Fruit fly (Drosophila melanogaster) whole organism, embryonic: ENCODE data around the gene Ror.

Experiments
- Adf1 ChIP-seq: fragments of 200-800 bp; sonication (Bioruptor generic); IDR thresholded peaks from 2 replicates; pipeline ENCODE4 v1.3.6; 2022; ENCODE audit warnings: missing biosample characterization, missing genetic modification characterization
- Atf-2 ChIP-seq: fragments of 200-800 bp; sonication (Bioruptor generic); optimal IDR thresholded peaks from 2 replicates; lab custom pipeline; 2016; ENCODE audit warnings: missing biosample characterization, missing genetic modification characterization
- Bteb2 ChIP-seq: fragments of 200-800 bp; sonication (Bioruptor generic); optimal IDR thresholded peaks from 2 replicates; lab custom pipeline; 2016; ENCODE audit warnings: missing biosample characterization, missing genetic modification characterization
- CG1024 ChIP-seq: fragments of 200-800 bp; sonication (Bioruptor generic); IDR thresholded peaks from 2 replicates; pipeline ENCODE4 v1.3.6; 2022; ENCODE audit warnings: missing biosample characterization, missing genetic modification characterization
- CG10979 ChIP-seq: fragments of 200-800 bp; sonication (Bioruptor generic); optimal IDR thresholded peaks from 2 replicates; lab custom pipeline; 2018; ENCODE audit warnings: missing biosample characterization, mild to moderate bottlenecking, missing genetic modification characterization, moderate library complexity
- CG1233 ChIP-seq: fragments of 200-800 bp; sonication (Bioruptor generic); optimal IDR thresholded peaks from 4 replicates; lab custom pipeline; 2018; ENCODE audit warnings: missing biosample characterization, mild to moderate bottlenecking, missing genetic modification characterization
- CG14014 ChIP-seq: fragments of 200-800 bp; sonication (Bioruptor generic); IDR thresholded peaks from 2 replicates; pipeline ENCODE4 v1.3.6; 2022; ENCODE audit warnings: missing biosample characterization, missing genetic modification characterization
- CG1792 ChIP-seq: fragments of 200-800 bp; sonication (Bioruptor generic); optimal IDR thresholded peaks from 2 replicates; lab custom pipeline; 2016; ENCODE audit warnings: missing biosample characterization, missing genetic modification characterization
- CG2120 ChIP-seq: fragments of 200-800 bp; sonication (Bioruptor generic); optimal IDR thresholded peaks from 3 replicates; lab custom pipeline; 2016; ENCODE audit warnings: missing biosample characterization, missing genetic modification characterization
- CG3163 ChIP-seq: fragments of 200-800 bp; sonication (Bioruptor generic); optimal IDR thresholded peaks from 3 replicates; lab custom pipeline; 2016; ENCODE audit warnings: missing biosample characterization, missing genetic modification characterization
- CG32532 ChIP-seq: fragments of 200-800 bp; sonication (Bioruptor generic); IDR thresholded peaks from 2 replicates; pipeline ENCODE4 v1.3.6; 2022; ENCODE audit warnings: missing biosample characterization, missing genetic modification characterization
- CG32772 ChIP-seq: fragments of 200-800 bp; sonication (Bioruptor generic); IDR thresholded peaks from 2 replicates; pipeline ENCODE4 v1.3.6; 2022; ENCODE audit warnings: missing biosample characterization, missing genetic modification characterization
- CG4404 ChIP-seq: fragments of 200-800 bp; sonication (Bioruptor generic); IDR thresholded peaks from 2 replicates; pipeline ENCODE4 v1.3.6; 2022; ENCODE audit warnings: missing biosample characterization, missing genetic modification characterization
- CG6254 ChIP-seq: fragments of 200-800 bp; sonication (Bioruptor generic); optimal IDR thresholded peaks from 3 replicates; lab custom pipeline; 2017; ENCODE audit warnings: mild to moderate bottlenecking, missing biosample characterization, missing genetic modification reagents, missing genetic modification characterization
- CG6813 ChIP-seq: fragments of 200-800 bp; sonication (Bioruptor generic); optimal IDR thresholded peaks from 2 replicates; lab custom pipeline; 2017; ENCODE audit warnings: missing biosample characterization, missing genetic modification characterization, mild to moderate bottlenecking, moderate library complexity, missing genetic modification reagents
- CG7963 ChIP-seq: fragments of 200-800 bp; sonication (Bioruptor generic); IDR thresholded peaks from 3 replicates; pipeline ENCODE4 v1.3.6; 2022; ENCODE audit warnings: missing biosample characterization, missing genetic modification characterization; ENCODE audit not compliant: partially characterized antibody
- Camta ChIP-seq: fragments of 200-800 bp; sonication (Bioruptor generic); optimal IDR thresholded peaks from 2 replicates; lab custom pipeline; 2016; ENCODE audit warnings: missing biosample characterization, missing genetic modification characterization
- Dip3 ChIP-seq: fragments of 200-800 bp; sonication (Bioruptor generic); optimal IDR thresholded peaks from 3 replicates; lab custom pipeline; 2016; ENCODE audit warnings: missing biosample characterization, missing genetic modification characterization
- Dref ChIP-seq: fragments of 200-800 bp; sonication (Bioruptor generic); IDR thresholded peaks from 2 replicates; pipeline ENCODE4 v1.3.6; 2022; ENCODE audit warnings: missing biosample characterization, missing genetic modification characterization
- Elba2 ChIP-seq: fragments of 200-800 bp; sonication (Bioruptor generic); optimal IDR thresholded peaks from 3 replicates; lab custom pipeline; 2016; ENCODE audit warnings: missing biosample characterization, missing genetic modification characterization
- GATAe ChIP-seq: fragments of 200-800 bp; sonication (Bioruptor generic); conservative IDR thresholded peaks from 2 replicates; pipeline ENCODE4 v1.3.6; 2022; ENCODE audit warnings: missing biosample characterization, missing genetic modification characterization
- Hand ChIP-seq: fragments of 200-800 bp; sonication (Bioruptor generic); optimal IDR thresholded peaks from 2 replicates; lab custom pipeline; 2017; ENCODE audit warnings: mild to moderate bottlenecking, missing biosample characterization, missing genetic modification reagents, missing genetic modification characterization
- HmgZ ChIP-seq: fragments of 200-800 bp; sonication (Bioruptor generic); optimal IDR thresholded peaks from 2 replicates; lab custom pipeline; 2018; ENCODE audit warnings: missing biosample characterization, mild to moderate bottlenecking, missing genetic modification characterization
- Lim3 ChIP-seq: fragments of 200-800 bp; sonication (Bioruptor generic); IDR thresholded peaks from 2 replicates; pipeline ENCODE4 v1.3.6; 2022; ENCODE audit warnings: missing biosample characterization, missing genetic modification characterization
- Mrtf ChIP-seq: fragments of 200-800 bp; sonication (Bioruptor generic); IDR thresholded peaks from 3 replicates; pipeline ENCODE4 v1.3.6; 2022; ENCODE audit warnings: missing biosample characterization, missing genetic modification characterization
- Nf-YA ChIP-seq: fragments of 200-800 bp; sonication (Bioruptor generic); IDR thresholded peaks from 2 replicates; pipeline ENCODE4 v1.3.6; 2022; ENCODE audit warnings: missing biosample characterization, missing genetic modification characterization
- Ptx1 ChIP-seq: fragments of 200-800 bp; sonication (Bioruptor generic); IDR thresholded peaks from 2 replicates; pipeline ENCODE4 v1.3.6; 2022; ENCODE audit warnings: missing biosample characterization, missing genetic modification characterization
- Scr ChIP-seq: fragments of 200-800 bp; sonication (Bioruptor generic); IDR thresholded peaks from 2 replicates; pipeline ENCODE4 v1.3.6; 2022; ENCODE audit warnings: missing biosample characterization, missing genetic modification characterization; ENCODE audit not compliant: partially characterized antibody
- Side ChIP-seq: fragments of 200-800 bp; sonication (Bioruptor generic); optimal IDR thresholded peaks from 2 replicates; lab custom pipeline; 2016; ENCODE audit warnings: missing biosample characterization, missing genetic modification characterization
- Six4 ChIP-seq: fragments of 200-800 bp; sonication (Bioruptor generic); optimal IDR thresholded peaks from 2 replicates; lab custom pipeline; 2016; ENCODE audit warnings: missing biosample characterization, missing genetic modification characterization
- Spps ChIP-seq: fragments of 200-800 bp; sonication (Bioruptor generic); optimal IDR thresholded peaks from 2 replicates; lab custom pipeline; 2018; ENCODE audit warnings: missing biosample characterization, mild to moderate bottlenecking, missing genetic modification characterization
- Ssrp ChIP-seq: fragments of 200-800 bp; sonication (Bioruptor generic); optimal IDR thresholded peaks from 2 replicates; lab custom pipeline; 2018; ENCODE audit warnings: missing biosample characterization, mild to moderate bottlenecking, missing genetic modification characterization, moderate library complexity
- abd-A ChIP-seq: fragments of 200-800 bp; sonication (Bioruptor generic); optimal IDR thresholded peaks from 3 replicates; lab custom pipeline; 2019; ENCODE audit warnings: missing biosample characterization, mild to moderate bottlenecking, missing genetic modification characterization, moderate library complexity
- al ChIP-seq: fragments of 200-800 bp; sonication (Bioruptor generic); IDR thresholded peaks from 2 replicates; pipeline ENCODE4 v1.3.6; 2022; ENCODE audit warnings: missing biosample characterization, missing genetic modification characterization
- cwo ChIP-seq: fragments of 200-800 bp; sonication (Bioruptor generic); optimal IDR thresholded peaks from 3 replicates; lab custom pipeline; 2017; ENCODE audit warnings: missing biosample characterization, missing genetic modification characterization, mild to moderate bottlenecking, moderate library complexity, missing genetic modification reagents
- dimm ChIP-seq: fragments of 200-800 bp; sonication (Bioruptor generic); IDR thresholded peaks from 2 replicates; pipeline ENCODE4 v1.3.6; 2022; ENCODE audit warnings: missing biosample characterization, missing genetic modification characterization
- en ChIP-seq: fragments of 200-800 bp; sonication (Bioruptor generic); optimal IDR thresholded peaks from 2 replicates; lab custom pipeline; 2016; ENCODE audit warnings: missing biosample characterization, missing genetic modification characterization
- gce ChIP-seq: fragments of 200-800 bp; sonication (Bioruptor generic); IDR thresholded peaks from 3 replicates; pipeline ENCODE4 v1.3.6; 2022; ENCODE audit warnings: missing biosample characterization, missing genetic modification characterization
- ham ChIP-seq: fragments of 200-800 bp; sonication (Bioruptor generic); IDR thresholded peaks from 2 replicates; pipeline ENCODE4 v1.3.6; 2022; ENCODE audit warnings: missing biosample characterization, missing genetic modification characterization
- insv ChIP-seq, 2 experiments: fragments of 200-800 bp; sonication (Bioruptor generic); optimal IDR thresholded peaks; 3 replicates each; lab custom pipeline; 2016 to 2018; ENCODE audit warnings: missing biosample characterization in 2 of 2, missing genetic modification characterization in 2 of 2
- jing ChIP-seq: fragments of 200-800 bp; sonication (Bioruptor generic); optimal IDR thresholded peaks from 2 replicates; lab custom pipeline; 2018; ENCODE audit warnings: missing biosample characterization, mild to moderate bottlenecking, missing genetic modification characterization
- knrl ChIP-seq: fragments of 200-800 bp; sonication (Bioruptor generic); IDR thresholded peaks from 3 replicates; pipeline ENCODE4 v1.3.6; 2022; ENCODE audit warnings: missing biosample characterization, missing genetic modification characterization; ENCODE audit not compliant: partially characterized antibody
- lab ChIP-seq: fragments of 200-800 bp; sonication (Bioruptor generic); optimal IDR thresholded peaks from 3 replicates; lab custom pipeline; 2017; ENCODE audit warnings: missing biosample characterization, missing genetic modification characterization, mild to moderate bottlenecking, moderate library complexity, missing genetic modification reagents
- lov ChIP-seq, 2 experiments: fragments of 200-800 bp in 1 of 2; fragments of >200 bp in 1 of 2; sonication (Bioruptor generic) in 1 of 2; IDR thresholded peaks in 1 of 2; optimal IDR thresholded peaks in 1 of 2; 2 replicates in 1 of 2; 3 replicates in 1 of 2; pipeline versions ENCODE4 v1.3.6 to Lab custom; 2017 to 2022; ENCODE audit warnings: missing biosample characterization in 1 of 2, missing genetic modification characterization in 1 of 2
- nmo ChIP-seq: fragments of 200-800 bp; sonication (Bioruptor generic); optimal IDR thresholded peaks from 2 replicates; lab custom pipeline; 2018; ENCODE audit warnings: missing biosample characterization, mild to moderate bottlenecking, missing genetic modification characterization, moderate library complexity
- psq ChIP-seq: fragments of 200-800 bp; sonication (Bioruptor generic); optimal IDR thresholded peaks from 2 replicates; lab custom pipeline; 2017; ENCODE audit warnings: missing biosample characterization, missing genetic modification characterization
- row ChIP-seq: fragments of 200-800 bp; sonication (Bioruptor generic); IDR thresholded peaks from 3 replicates; pipeline ENCODE4 v1.3.6; 2022; ENCODE audit warnings: missing biosample characterization, missing genetic modification characterization
- sens-2 ChIP-seq: fragments of 200-800 bp; sonication (Bioruptor generic); IDR thresholded peaks from 2 replicates; pipeline ENCODE4 v1.3.6; 2022; ENCODE audit warnings: missing biosample characterization, missing genetic modification characterization
- ssp ChIP-seq: fragments of 200-800 bp; sonication (Bioruptor generic); IDR thresholded peaks from 2 replicates; pipeline ENCODE4 v1.3.6; 2022; ENCODE audit warnings: missing biosample characterization, missing genetic modification characterization
- wek ChIP-seq: fragments of 200-800 bp; sonication (Bioruptor generic); optimal IDR thresholded peaks from 3 replicates; lab custom pipeline; 2018; ENCODE audit warnings: missing biosample characterization, mild to moderate bottlenecking, missing genetic modification characterization, moderate library complexity
- zen ChIP-seq: fragments of 200-800 bp; sonication (Bioruptor generic); optimal IDR thresholded peaks from 3 replicates; lab custom pipeline; 2018; ENCODE audit warnings: missing biosample characterization, mild to moderate bottlenecking, missing genetic modification characterization, moderate library complexity

Gene Ror

DNA sequence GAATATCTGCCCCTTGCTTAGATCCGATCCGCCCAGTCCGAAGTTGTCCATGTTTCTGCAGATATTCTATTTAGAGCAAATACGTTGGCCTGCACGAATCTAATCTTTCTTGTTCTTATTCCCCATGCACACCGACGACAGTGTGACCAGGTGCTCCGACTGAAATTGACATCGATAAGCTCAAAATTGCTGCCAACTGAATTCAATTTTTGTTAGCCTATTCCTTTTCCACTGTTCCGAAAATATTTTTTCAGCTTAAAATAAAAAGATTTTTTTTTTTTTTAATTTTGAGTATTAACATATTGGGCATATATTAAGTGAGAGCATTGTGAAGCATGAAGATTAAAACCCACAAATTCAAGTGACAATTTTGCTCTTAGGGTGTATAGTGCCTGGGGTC, 52.1 kb downstream of the Ror start, which contains the start of gene nmd (continued):
- no peak for TF ChIP-seq Dip3 (GFP tag; lab: Kevin White, UChicago)
- no peak for TF ChIP-seq ssp (GFP tag; lab: Robert Waterston, UW)
- TF ChIP-seq GATAe, result no peak
- peak; percentile 81 for TF ChIP-seq row (GFP tag; lab: Robert Waterston, UW)
- no peak for TF ChIP-seq Hand (GFP tag; lab: Kevin White, UChicago)
- no peak for TF ChIP-seq cwo (GFP tag; lab: Kevin White, UChicago)
- no peak for TF ChIP-seq Bteb2 (GFP tag; lab: Kevin White, UChicago)
- TF ChIP-seq HmgZ (tag; lab: Kevin White, UChicago), result peak; percentile 19
- no peak for TF ChIP-seq insv (GFP tag; optimal IDR thresholded peaks at IDR 0.05; lab: Kevin White, UChicago)
- no peak; the same call in 2 of the 3 replicates for TF ChIP-seq knrl (GFP tag; lab: Robert Waterston, UW)
- TF ChIP-seq Mrtf, result no peak
- TF ChIP-seq CG1233 (GFP tag; lab: Kevin White, UChicago), result no peak
- TF ChIP-seq CG6254, result no peak
- TF ChIP-seq CG4404, result no peak
- TF ChIP-seq psq, result no peak
- no peak for TF ChIP-seq CG3163 (GFP tag; lab: Kevin White, UChicago)
- TF ChIP-seq Ssrp (tag; lab: Kevin White, UChicago), result no peak
- no peak for TF ChIP-seq CG7963 (GFP tag; lab: Robert Waterston, UW)
- peak; percentile 7 for TF ChIP-seq CG10979 (tag; lab: Kevin White, UChicago)
- TF ChIP-seq Nf-YA (GFP tag; lab: Robert Waterston, UW), result no peak
- no peak for TF ChIP-seq sens-2 (GFP tag; lab: Robert Waterston, UW)
- TF ChIP-seq Camta, result no peak
- no peak for TF ChIP-seq abd-A (tag; lab: Kevin White, UChicago)
- no peak for TF ChIP-seq ham
- no peak for TF ChIP-seq wek (GFP tag; lab: Kevin White, UChicago)
- no peak for TF ChIP-seq en (GFP tag; lab: Kevin White, UChicago)
- peak; percentile 64 for TF ChIP-seq Elba2 (GFP tag; lab: Kevin White, UChicago)
- TF ChIP-seq CG1024 (GFP tag; lab: Robert Waterston, UW), result no peak
- TF ChIP-seq Spps (tag; lab: Kevin White, UChicago), result no peak
- TF ChIP-seq Dref (GFP tag; lab: Robert Waterston, UW), result peak; percentile 59
- no peak for TF ChIP-seq lov (optimal IDR thresholded peaks at IDR 0.05; lab: Kevin White, UChicago)
- TF ChIP-seq lov (GFP tag; IDR thresholded peaks at IDR 0.05; lab: Robert Waterston, UW), result no peak
- TF ChIP-seq Atf-2 (GFP tag; lab: Kevin White, UChicago), result no peak
- TF ChIP-seq lab (GFP tag; lab: Kevin White, UChicago), result no peak
- TF ChIP-seq CG32532 (GFP tag; lab: Robert Waterston, UW), result no peak
- no peak for TF ChIP-seq Side (GFP tag; lab: Kevin White, UChicago)
- no peak for TF ChIP-seq Lim3 (GFP tag; lab: Robert Waterston, UW)
- TF ChIP-seq zen (tag; lab: Kevin White, UChicago), result no peak
- TF ChIP-seq gce, result no peak
- TF ChIP-seq CG1792 (GFP tag; lab: Kevin White, UChicago), result no peak
- TF ChIP-seq dimm (GFP tag; lab: Robert Waterston, UW), result no peak
- peak; percentile 41 for TF ChIP-seq nmo (GFP tag; lab: Kevin White, UChicago)
- peak; percentile 19; the same call in 1 of the 2 replicates for TF ChIP-seq Scr
- TF ChIP-seq CG14014 (GFP tag; lab: Robert Waterston, UW), result no peak
- TF ChIP-seq CG6813 (GFP tag; lab: Kevin White, UChicago), result no peak
- no peak for TF ChIP-seq Six4 (GFP tag; lab: Kevin White, UChicago)
- TF ChIP-seq Ptx1 (GFP tag; lab: Robert Waterston, UW), result 0 out of 2 replicates have a peak, but pooled peaks have one; percentile 13
- no peak for TF ChIP-seq Adf1 (GFP tag; lab: Robert Waterston, UW)
- no peak for TF ChIP-seq jing (GFP tag; lab: Kevin White, UChicago)
- no peak for TF ChIP-seq CG32772 (GFP tag; lab: Robert Waterston, UW)
- TF ChIP-seq al (GFP tag; lab: Robert Waterston, UW), result no peak
- peak; percentile 33 for TF ChIP-seq CG2120
